Fruit fly (Drosophila melanogaster): ENCODE measurements around the gene Atg4a.

The Atg4a gene

DNA sequence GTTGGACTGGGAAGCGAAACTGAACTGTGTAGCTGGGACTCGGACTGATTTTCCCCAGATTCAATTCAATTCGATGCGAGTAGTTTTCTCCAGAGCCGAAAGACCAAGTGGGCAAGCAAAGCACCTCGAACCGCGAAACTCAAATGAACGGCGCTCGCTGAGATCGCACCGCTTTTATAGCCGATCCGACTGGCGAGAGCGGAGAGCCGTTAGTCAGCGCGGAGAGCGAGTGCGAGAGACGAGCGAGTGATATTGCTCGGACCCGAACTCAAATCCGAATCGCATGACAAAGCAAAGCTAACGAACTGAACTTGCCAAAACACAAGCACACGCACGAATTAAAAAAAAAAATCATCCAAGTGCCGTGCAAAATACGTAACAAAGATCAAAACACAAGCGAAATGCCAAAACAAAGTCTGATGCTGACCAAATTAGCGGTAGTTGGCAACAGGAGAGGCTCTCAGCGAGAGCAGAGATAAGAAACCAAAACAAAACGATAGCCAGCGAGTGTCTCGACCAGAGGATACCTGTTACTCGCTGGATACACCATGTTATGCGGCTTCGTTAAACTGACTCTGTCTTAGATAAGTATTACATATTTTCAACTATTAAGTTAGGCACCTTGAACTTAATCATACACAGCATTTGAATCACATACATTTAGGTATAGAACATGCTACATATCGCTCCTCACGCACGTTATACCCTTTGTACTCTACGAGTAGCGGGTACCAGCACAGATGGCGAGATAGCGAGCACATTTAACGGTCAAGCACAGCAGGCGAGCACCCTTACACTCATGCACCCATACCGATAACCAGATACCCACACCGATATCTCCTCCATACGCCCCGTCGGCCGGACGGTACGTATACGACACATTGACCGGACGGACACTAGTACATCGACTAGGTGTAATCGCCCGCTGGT is 38.4 kb downstream of the Atg4a start (continued):
- peak; percentile 12 for TF ChIP-seq CG6813 (GFP tag; optimal IDR thresholded peaks at IDR 0.05)
- TF ChIP-seq esg (GFP tag; conservative IDR thresholded peaks at IDR 0.05), result peak; percentile 59
- peak; percentile 99 for TF ChIP-seq D19B (GFP tag; optimal IDR thresholded peaks at IDR 0.05)
- TF ChIP-seq CG17912 (GFP tag; optimal IDR thresholded peaks at IDR 0.05), result no peak
- TF ChIP-seq Antp (GFP tag; optimal IDR thresholded peaks at IDR 0.05), result peak; percentile 21
- peak; percentile 44; the same call in 1 of the 2 replicates for TF ChIP-seq amos (GFP tag; IDR thresholded peaks at IDR 0.05; ENCODE audit: partially characterized antibody)
- peak; percentile 26 for TF ChIP-seq CG10462 (GFP tag; optimal IDR thresholded peaks at IDR 0.05)
- peak; percentile 69; the same call in 1 of the 2 replicates for TF ChIP-seq H2.0 (GFP tag; IDR thresholded peaks at IDR 0.05)
- no peak for TF ChIP-seq CG14965 (GFP tag; optimal IDR thresholded peaks at IDR 0.05; ENCODE audit: borderline replicate concordance)
- no peak for TF ChIP-seq hbn (GFP tag; IDR thresholded peaks at IDR 0.05; ENCODE audit: partially characterized antibody)
- TF ChIP-seq Xbp1 (GFP tag; optimal IDR thresholded peaks at IDR 0.05), result peak; percentile 71
- peak; percentile 73 for TF ChIP-seq CG31441 (GFP tag; IDR thresholded peaks at IDR 0.05)
- peak; percentile 22; the same call in 1 of the 3 replicates for TF ChIP-seq CG6175 (GFP tag; IDR thresholded peaks at IDR 0.05)
- peak; percentile 20; the same call in 1 of the 2 replicates for TF ChIP-seq CG17612 (GFP tag; IDR thresholded peaks at IDR 0.05)
- TF ChIP-seq tup (GFP tag; optimal IDR thresholded peaks at IDR 0.05), result peak; percentile 40
- TF ChIP-seq CG1603 (tag; optimal IDR thresholded peaks at IDR 0.05), result peak; percentile 83
- peak; percentile 85 for TF ChIP-seq CG6689 (GFP tag; IDR thresholded peaks at IDR 0.05)
- no peak for TF ChIP-seq ac (GFP tag; optimal IDR thresholded peaks at IDR 0.05)
- peak; percentile 37; the same call in 2 of the 3 replicates for TF ChIP-seq HLH4C (GFP tag; IDR thresholded peaks at IDR 0.05; ENCODE audit: partially characterized antibody)
- no peak for TF ChIP-seq Dp (GFP tag; optimal IDR thresholded peaks at IDR 0.05)
- no peak; the same call in 1 of the 2 replicates for TF ChIP-seq CG14667 (GFP tag; IDR thresholded peaks at IDR 0.05)
- peak; percentile 77 for TF ChIP-seq jumu (GFP tag; optimal IDR thresholded peaks at IDR 0.05)
- peak; percentile 46 for TF ChIP-seq Blimp-1 (GFP tag; optimal IDR thresholded peaks at IDR 0.05)
- peak; percentile 78 for TF ChIP-seq Atf6 (GFP tag; IDR thresholded peaks at IDR 0.05)
- TF ChIP-seq bsh (GFP tag; optimal IDR thresholded peaks at IDR 0.05), result peak in 1 of 2 experiments; percentile 60
- TF ChIP-seq schlank (tag; optimal IDR thresholded peaks at IDR 0.05), result peak; percentile 79
- TF ChIP-seq Dip2 (GFP tag; IDR thresholded peaks at IDR 0.05), result no peak
- peak; percentile 64 for TF ChIP-seq stc (GFP tag; IDR thresholded peaks at IDR 0.05)
- TF ChIP-seq vvl (GFP tag; IDR thresholded peaks at IDR 0.05), result peak; percentile 83
- TF ChIP-seq CG17568 (GFP tag; optimal IDR thresholded peaks at IDR 0.05), result peak; percentile 45
- peak; percentile 29 for TF ChIP-seq CG10267 (tag; optimal IDR thresholded peaks at IDR 0.05)
- peak; percentile 48; the same call in 1 of the 3 replicates for TF ChIP-seq sr (GFP tag; IDR thresholded peaks at IDR 0.05)
- TF ChIP-seq E2f2 (GFP tag; IDR thresholded peaks at IDR 0.05), result peak; percentile 44
- peak; percentile 77 for TF ChIP-seq sob (GFP tag; IDR thresholded peaks at IDR 0.05)
- no peak for TF ChIP-seq CG3065 (GFP tag; optimal IDR thresholded peaks at IDR 0.05)
- peak; percentile 70 for TF ChIP-seq unpg (GFP tag; optimal IDR thresholded peaks at IDR 0.05)
- peak; percentile 92 for TF ChIP-seq grn (GFP tag; optimal IDR thresholded peaks at IDR 0.05)
- peak; percentile 65 for TF ChIP-seq CG7372 (GFP tag; IDR thresholded peaks at IDR 0.05)
- peak; percentile 38 for TF ChIP-seq tap (tag; optimal IDR thresholded peaks at IDR 0.05)
- peak; percentile 58 for TF ChIP-seq CG9876 (GFP tag; optimal IDR thresholded peaks at IDR 0.05)
- TF ChIP-seq CG7928 (GFP tag; optimal IDR thresholded peaks at IDR 0.05), result no peak
- peak; percentile 48 for TF ChIP-seq MTF-1 (GFP tag; optimal IDR thresholded peaks at IDR 0.05; ENCODE audit: borderline replicate concordance)
- peak; percentile 42; the same call in 1 of the 2 replicates for TF ChIP-seq tna (GFP tag; IDR thresholded peaks at IDR 0.05; ENCODE audit: partially characterized antibody)
- peak; percentile 10 for TF ChIP-seq B-H2 (GFP tag; optimal IDR thresholded peaks at IDR 0.05)
- TF ChIP-seq fd3F (GFP tag; optimal IDR thresholded peaks at IDR 0.05), result peak; percentile 60
- TF ChIP-seq scrt (GFP tag; optimal IDR thresholded peaks at IDR 0.05), result peak; percentile 58
- TF ChIP-seq Atf-2 (GFP tag; optimal IDR thresholded peaks at IDR 0.05), result peak; percentile 57

All from whole organism, embryonic.